Worm (Caenorhabditis elegans) whole organism, mixed stage, embryonic: ENCODE measurements around the gene T27E9.6.
"Not testable (repeated sequence)": the region's sequence is repeated elsewhere in the genome, so short reads cannot be mapped to it uniquely, and the experiment has no call there.

Source experiments
- ces-1 ChIP-seq: fragments of 150-350 bp; optimal IDR thresholded peaks from 2 replicates; lab custom pipeline; 2014; ENCODE audit warnings: missing biosample characterization, missing genetic modification reagents, missing genetic modification characterization
- lin-13 ChIP-seq: fragments of 150-350 bp; optimal IDR thresholded peaks from 2 replicates; lab custom pipeline; 2014; ENCODE audit warnings: missing biosample characterization, missing genetic modification characterization
- lsy-2 ChIP-seq: fragments of 150-350 bp; optimal IDR thresholded peaks from 2 replicates; lab custom pipeline; 2014; ENCODE audit warnings: missing biosample characterization, missing genetic modification characterization
- nhr-12 ChIP-seq: fragments of 150-350 bp; optimal IDR thresholded peaks from 2 replicates; lab custom pipeline; 2014; ENCODE audit warnings: missing biosample characterization, missing genetic modification characterization
- snpc-4 ChIP-seq: fragments of 150-350 bp; optimal IDR thresholded peaks from 2 replicates; lab custom pipeline; 2014; ENCODE audit warnings: missing biosample characterization, missing genetic modification characterization
- unc-120 ChIP-seq: sonication (generic microtip); optimal IDR thresholded peaks from 2 replicates; lab custom pipeline; 2017; ENCODE audit warnings: missing genetic modification characterization, missing compliant biosample characterization; ENCODE audit not compliant: poor library complexity, severe bottlenecking

DNA sequence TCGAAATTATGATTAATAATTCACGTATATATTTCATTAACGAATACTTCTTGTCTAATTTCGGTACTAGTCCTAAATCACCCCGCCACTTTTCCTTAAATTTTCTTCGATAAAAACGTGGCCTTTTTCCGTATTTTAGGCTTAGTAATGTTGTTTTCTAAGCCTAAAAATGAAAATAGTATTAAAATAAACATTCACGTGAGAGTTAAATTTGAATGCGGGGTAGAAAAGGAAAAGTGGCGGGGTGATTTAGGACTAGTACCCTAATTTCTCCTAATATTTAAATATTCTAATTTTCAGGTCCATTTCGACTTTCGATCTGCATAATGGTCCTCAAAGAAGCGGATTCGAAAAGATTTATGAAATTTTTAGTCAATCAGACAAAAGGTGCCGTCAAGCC lies 22.3 kb upstream of the T27E9.6 start, which contains the start of gene T28A8.6:
- TF ChIP-seq unc-120 (tag; lab: Kevin White, UChicago); ces-1 (GFP tag; lab: Kevin White, UChicago); nhr-12 (tag; lab: Kevin White, UChicago); lsy-2 (tag; lab: Kevin White, UChicago); snpc-4 (tag; lab: Kevin White, UChicago); lin-13 (tag; lab: Kevin White, UChicago): not testable (repeated sequence)
